Fruit fly (Drosophila melanogaster) whole organism, wandering third instar larva: ENCODE data around the gene iav.

ENCODE experiments used
- Abd-B ChIP-seq: fragments of >200 bp; optimal IDR thresholded peaks from 2 replicates; lab custom pipeline; 2017; ENCODE audit warnings: missing biosample characterization, missing genetic modification characterization
- CG32264 ChIP-seq: fragments of 200-800 bp; sonication (Bioruptor generic); optimal IDR thresholded peaks from 2 replicates; lab custom pipeline; 2016; ENCODE audit warnings: missing biosample characterization, missing genetic modification characterization
- CG9705 ChIP-seq: fragments of 200-800 bp; sonication (Bioruptor generic); optimal IDR thresholded peaks from 2 replicates; lab custom pipeline; 2018; ENCODE audit warnings: missing biosample characterization, mild to moderate bottlenecking, missing genetic modification characterization
- CrebA ChIP-seq: fragments of 200-800 bp; sonication (Bioruptor generic); optimal IDR thresholded peaks from 2 replicates; lab custom pipeline; 2016; ENCODE audit warnings: missing biosample characterization, mild to moderate bottlenecking, missing genetic modification characterization, borderline replicate concordance
- Dfd ChIP-seq: fragments of >200 bp; optimal IDR thresholded peaks from 2 replicates; lab custom pipeline; 2017; ENCODE audit warnings: missing biosample characterization, missing genetic modification characterization
- Dif ChIP-seq: fragments of 200-275, 200-300 bp; sonication (Bioruptor generic); optimal IDR thresholded peaks from 2 replicates; lab custom pipeline; 2018; ENCODE audit warnings: missing biosample characterization, missing genetic modification characterization; ENCODE audit not compliant: partially characterized antibody
- GATAd ChIP-seq: sonication (Bioruptor generic); optimal IDR thresholded peaks from 2 replicates; lab custom pipeline; 2016; ENCODE audit warnings: missing biosample characterization, missing genetic modification characterization
- HLH106 ChIP-seq: fragments of 200-800 bp; optimal IDR thresholded peaks from 3 replicates; lab custom pipeline; 2019; ENCODE audit warnings: missing biosample characterization, mild to moderate bottlenecking, missing genetic modification characterization, moderate library complexity
- Hnf4 ChIP-seq: fragments of 200-800 bp; sonication (Bioruptor generic); optimal IDR thresholded peaks from 2 replicates; lab custom pipeline; 2016; ENCODE audit warnings: missing biosample characterization, mild to moderate bottlenecking, missing genetic modification characterization
- Hr78 ChIP-seq: fragments of >200 bp; optimal IDR thresholded peaks from 2 replicates; lab custom pipeline; 2017; ENCODE audit warnings: missing biosample characterization, missing genetic modification characterization
- Hr83 ChIP-seq: fragments of 200-300 bp; sonication (Bioruptor generic); optimal IDR thresholded peaks from 2 replicates; lab custom pipeline; 2016; ENCODE audit warnings: missing biosample characterization, mild to moderate bottlenecking, missing genetic modification characterization, moderate library complexity; ENCODE audit not compliant: poor library complexity, severe bottlenecking
- Jra ChIP-seq: sonication (Bioruptor generic); optimal IDR thresholded peaks from 2 replicates; lab custom pipeline; 2016; ENCODE audit warnings: missing biosample characterization, missing genetic modification characterization
- Mio ChIP-seq: sonication (Bioruptor generic); optimal IDR thresholded peaks from 2 replicates; lab custom pipeline; 2016; ENCODE audit warnings: missing biosample characterization, missing genetic modification characterization
- Myc ChIP-seq: fragments of >200 bp; optimal IDR thresholded peaks from 2 replicates; lab custom pipeline; 2017
- N ChIP-seq: fragments of >200 bp; optimal IDR thresholded peaks from 2 replicates; lab custom pipeline; 2018; ENCODE audit warnings: missing biosample characterization, missing external identifiers, missing genetic modification characterization
- OdsH ChIP-seq: fragments of 200-800 bp; sonication (Bioruptor generic); optimal IDR thresholded peaks from 2 replicates; lab custom pipeline; 2016; ENCODE audit warnings: missing biosample characterization, mild to moderate bottlenecking, missing genetic modification characterization
- Rel ChIP-seq, 2 experiments: fragments of 200-800 bp; sonication (Bioruptor generic) in 1 of 2; optimal IDR thresholded peaks; 2 replicates in 1 of 2; 3 replicates in 1 of 2; lab custom pipeline; 2016 to 2019; ENCODE audit warnings: mild to moderate bottlenecking in 2 of 2, missing biosample characterization in 2 of 2, missing genetic modification characterization in 2 of 2, moderate library complexity in 1 of 2
- Sp1 ChIP-seq: fragments of 200-800 bp; sonication (Bioruptor generic); optimal IDR thresholded peaks from 3 replicates; lab custom pipeline; 2019; ENCODE audit warnings: missing biosample characterization, mild to moderate bottlenecking, missing genetic modification characterization, moderate library complexity
- Vsx2 ChIP-seq: fragments of 200-300, 225-300 bp; sonication (Bioruptor generic); optimal IDR thresholded peaks from 2 replicates; lab custom pipeline; 2018; ENCODE audit warnings: missing biosample characterization, missing genetic modification characterization; ENCODE audit not compliant: partially characterized antibody
- br ChIP-seq: fragments of 200-800 bp; sonication (Bioruptor generic); optimal IDR thresholded peaks from 2 replicates; lab custom pipeline; 2016; ENCODE audit warnings: missing biosample characterization, missing genetic modification characterization
- brk ChIP-seq: fragments of 200-800 bp; sonication (Bioruptor generic); optimal IDR thresholded peaks from 2 replicates; lab custom pipeline; 2016; ENCODE audit warnings: missing biosample characterization, mild to moderate bottlenecking, missing genetic modification characterization
- dl ChIP-seq, 2 experiments: fragments of 175-275, 200-275 bp in 1 of 2; fragments of 200-275 bp in 1 of 2; sonication (Bioruptor generic); optimal IDR thresholded peaks; lab custom pipeline; 2018; ENCODE audit warnings: mild to moderate bottlenecking in 2 of 2, missing biosample characterization in 2 of 2, missing genetic modification characterization in 2 of 2, moderate library complexity in 2 of 2; ENCODE audit not compliant: partially characterized antibody in 2 of 2, insufficient read depth in 1 of 2
- dmrt93B ChIP-seq: fragments of 200-800 bp; sonication (Bioruptor generic); optimal IDR thresholded peaks from 2 replicates; lab custom pipeline; 2018; ENCODE audit warnings: missing biosample characterization, mild to moderate bottlenecking, missing genetic modification characterization
- dsf ChIP-seq: sonication (Bioruptor generic); optimal IDR thresholded peaks from 2 replicates; lab custom pipeline; 2016; ENCODE audit warnings: missing biosample characterization, missing genetic modification characterization, borderline replicate concordance
- ey ChIP-seq: fragments of 200-800 bp; sonication (Bioruptor generic); optimal IDR thresholded peaks from 2 replicates; lab custom pipeline; 2016; ENCODE audit warnings: missing biosample characterization, missing genetic modification characterization
- foxo ChIP-seq, 2 experiments: fragments of 200-800 bp; sonication (Bioruptor generic); optimal IDR thresholded peaks; 2 replicates in 1 of 2; 3 replicates in 1 of 2; lab custom pipeline; 2016 to 2017; ENCODE audit warnings: missing biosample characterization in 2 of 2, missing genetic modification characterization in 2 of 2
- fru ChIP-seq: fragments of 200-800 bp; sonication (Bioruptor generic); optimal IDR thresholded peaks from 3 replicates; lab custom pipeline; 2016; ENCODE audit warnings: missing biosample characterization, mild to moderate bottlenecking, missing genetic modification characterization
- h ChIP-seq: fragments of 200-800 bp; sonication (Bioruptor generic); optimal IDR thresholded peaks from 3 replicates; lab custom pipeline; 2016; ENCODE audit warnings: missing biosample characterization, mild to moderate bottlenecking, missing genetic modification characterization
- jim ChIP-seq: fragments of 175-275, 200-325 bp; sonication (Bioruptor generic); optimal IDR thresholded peaks from 2 replicates; lab custom pipeline; 2016; ENCODE audit warnings: missing biosample characterization, mild to moderate bottlenecking, missing genetic modification characterization
- lola ChIP-seq: fragments of >200 bp; optimal IDR thresholded peaks from 2 replicates; lab custom pipeline; 2017; ENCODE audit warnings: missing biosample characterization, missing genetic modification characterization
- pan ChIP-seq: fragments of >200 bp; optimal IDR thresholded peaks from 2 replicates; lab custom pipeline; 2017
- psq ChIP-seq: fragments of 200-800 bp; sonication (Bioruptor generic); optimal IDR thresholded peaks from 3 replicates; lab custom pipeline; 2017; ENCODE audit warnings: missing biosample characterization, mild to moderate bottlenecking, missing genetic modification characterization, moderate library complexity
- rgr ChIP-seq: fragments of 200-800 bp; sonication (Bioruptor generic); optimal IDR thresholded peaks from 3 replicates; lab custom pipeline; 2016; ENCODE audit warnings: missing biosample characterization, mild to moderate bottlenecking, missing genetic modification characterization
- sage ChIP-seq: fragments of 200-800 bp; sonication (Bioruptor generic); optimal IDR thresholded peaks from 2 replicates; lab custom pipeline; 2016; ENCODE audit warnings: missing biosample characterization, mild to moderate bottlenecking, missing genetic modification characterization
- sv ChIP-seq: fragments of 200-800 bp; sonication (Bioruptor generic); optimal IDR thresholded peaks from 3 replicates; lab custom pipeline; 2016; ENCODE audit warnings: missing biosample characterization, missing genetic modification characterization
- tai ChIP-seq: sonication (Bioruptor generic); optimal IDR thresholded peaks from 2 replicates; lab custom pipeline; 2016; ENCODE audit warnings: missing biosample characterization, missing genetic modification characterization
- usp ChIP-seq: fragments of >200 bp; optimal IDR thresholded peaks from 2 replicates; lab custom pipeline; 2017; ENCODE audit warnings: missing biosample characterization, missing genetic modification characterization
- woc ChIP-seq: sonication (Bioruptor generic); optimal IDR thresholded peaks from 2 replicates; lab custom pipeline; 2016; ENCODE audit warnings: missing biosample characterization, mild to moderate bottlenecking, missing genetic modification characterization

The iav gene

DNA sequence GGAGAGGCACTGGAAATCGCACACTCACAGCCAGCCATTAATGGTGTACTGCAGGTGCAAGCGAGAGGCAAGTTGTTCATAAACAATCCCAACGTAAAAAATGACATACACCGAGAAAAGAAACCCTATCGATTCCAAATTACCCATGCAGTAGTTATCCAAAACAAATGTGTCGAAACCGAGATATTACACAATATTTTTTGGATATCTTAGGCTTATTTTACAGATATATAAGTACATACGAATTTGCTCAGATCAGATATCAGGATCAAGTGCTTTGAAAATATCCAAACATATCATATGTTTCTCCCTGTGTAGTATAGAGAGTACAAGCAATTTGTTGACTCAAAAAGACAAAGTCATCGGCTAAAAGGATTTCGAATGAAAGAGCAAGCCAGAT lies 36.4 kb upstream of the iav start:
- no peak for TF ChIP-seq Myc (lab: Kevin White, UChicago)
- peak; percentile 73 for TF ChIP-seq dmrt93B (GFP tag; lab: Kevin White, UChicago)
- TF ChIP-seq dsf (GFP tag; lab: Kevin White, UChicago): no peak
- TF ChIP-seq tai: no peak
- peak; percentile 69 for TF ChIP-seq sage
- TF ChIP-seq CG32264 (GFP tag; lab: Kevin White, UChicago): peak; percentile 62
- no peak for TF ChIP-seq Hr83 (GFP tag; lab: Kevin White, UChicago)
- no peak for TF ChIP-seq sv (GFP tag; lab: Kevin White, UChicago)
- TF ChIP-seq brk (GFP tag; lab: Kevin White, UChicago): peak; percentile 66
- TF ChIP-seq br (GFP tag; lab: Kevin White, UChicago): peak; percentile 87
- no peak for TF ChIP-seq Abd-B
- peak; percentile 83 for TF ChIP-seq OdsH (GFP tag; lab: Kevin White, UChicago)
- peak; percentile 1 for TF ChIP-seq Dif (GFP tag; lab: Kevin White, UChicago)
- no peak for TF ChIP-seq Hr78 (GFP tag; lab: Kevin White, UChicago)
- peak; percentile 88 for TF ChIP-seq h (GFP tag; lab: Kevin White, UChicago)
- TF ChIP-seq GATAd (GFP tag; lab: Kevin White, UChicago): no peak
- no peak for TF ChIP-seq Dfd (GFP tag; lab: Kevin White, UChicago)
- no peak for TF ChIP-seq Rel (GFP tag; optimal IDR thresholded peaks at IDR 0.05; lab: Kevin White, UChicago)
- peak; percentile 28 for TF ChIP-seq Rel (tag; optimal IDR thresholded peaks at IDR 0.05; lab: Kevin White, UChicago)
- no peak for TF ChIP-seq dl (GFP tag; optimal IDR thresholded peaks at IDR 0.05; lab: Kevin White, UChicago; ENCODE audit: insufficient read depth in 1 of 2, partially characterized antibody in 2 of 2)
- peak; percentile 87 for TF ChIP-seq Sp1
- TF ChIP-seq Mio (GFP tag; lab: Kevin White, UChicago): no peak
- TF ChIP-seq psq (GFP tag; lab: Kevin White, UChicago): peak; percentile 70
- peak; percentile 87 for TF ChIP-seq HLH106 (tag; lab: Kevin White, UChicago)
- TF ChIP-seq Vsx2 (GFP tag; lab: Kevin White, UChicago): no peak
- no peak for TF ChIP-seq lola (GFP tag; lab: Kevin White, UChicago)
- peak; percentile 82 for TF ChIP-seq rgr (GFP tag; lab: Kevin White, UChicago)
- peak; percentile 60 for TF ChIP-seq Hnf4 (GFP tag; lab: Kevin White, UChicago)
- no peak for TF ChIP-seq jim
- no peak for TF ChIP-seq N (GFP tag; lab: Kevin White, UChicago)
- TF ChIP-seq CG9705: peak; percentile 70
- TF ChIP-seq foxo (GFP tag; optimal IDR thresholded peaks at IDR 0.05; lab: Kevin White, UChicago): peak in 1 of 2 experiments; percentile 87
- peak; percentile 3 for TF ChIP-seq Jra (GFP tag; lab: Kevin White, UChicago)
- TF ChIP-seq usp: no peak
- TF ChIP-seq CrebA: no peak
- TF ChIP-seq woc (GFP tag; lab: Kevin White, UChicago): peak; percentile 78
- peak; percentile 90 for TF ChIP-seq fru (GFP tag; lab: Kevin White, UChicago)
- TF ChIP-seq pan (lab: Kevin White, UChicago): no peak
- peak; percentile 88 for TF ChIP-seq ey

DNA sequence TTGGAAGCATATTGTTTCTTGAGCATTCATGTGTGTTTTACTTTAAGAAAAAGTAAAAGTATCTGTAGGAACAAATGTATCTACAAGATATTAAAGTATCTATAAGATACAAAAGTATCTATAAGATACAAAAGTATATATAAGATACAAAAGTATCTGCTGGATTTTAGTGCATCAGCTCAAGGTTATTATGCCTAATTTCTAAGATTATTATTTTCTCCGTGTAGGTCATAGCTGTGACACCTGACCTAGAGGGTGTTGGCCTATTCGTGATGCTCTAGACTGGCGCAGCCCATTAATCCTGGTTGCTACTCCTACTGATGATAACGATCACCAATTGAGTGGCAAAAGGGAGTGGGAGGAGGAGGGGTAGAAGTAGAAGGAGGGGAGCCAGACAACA lies 35.7 kb upstream of the iav start:
- TF ChIP-seq h (GFP tag; lab: Kevin White, UChicago): peak; percentile 9
- TF ChIP-seq woc (GFP tag; lab: Kevin White, UChicago): peak; percentile 25
- TF ChIP-seq CG32264 (GFP tag; lab: Kevin White, UChicago): no peak

DNA sequence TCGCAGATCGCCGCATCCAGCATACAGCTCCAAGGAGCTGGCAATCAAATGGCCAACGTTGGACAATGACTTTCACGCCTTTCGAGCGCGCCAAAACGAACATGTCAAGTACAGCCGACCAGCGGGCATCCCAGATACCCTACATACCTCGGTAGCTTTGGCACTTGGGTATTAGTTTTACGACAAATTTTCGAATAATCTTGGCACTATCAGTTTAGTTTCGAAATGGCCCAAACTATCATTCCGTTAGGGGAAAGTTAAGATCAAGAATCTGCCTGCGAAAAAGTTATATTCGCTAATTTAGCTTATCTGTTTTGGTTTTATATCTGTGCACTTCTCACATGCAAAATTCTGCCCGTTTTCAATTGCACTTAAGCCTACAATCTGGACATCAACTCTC lies 35.0 kb upstream of the iav start:
- TF ChIP-seq foxo (GFP tag; optimal IDR thresholded peaks at IDR 0.05; lab: Kevin White, UChicago): peak in 1 of 2 experiments; percentile 4
- no peak for TF ChIP-seq lola (GFP tag; lab: Kevin White, UChicago)
- TF ChIP-seq ey: peak; percentile 21
